Worm (Caenorhabditis elegans) whole organism, dauer: Measurements from ENCODE around the gene sup-26.

ENCODE experiments used
- unc-62 ChIP-seq: sonication (generic microtip); optimal IDR thresholded peaks from 2 replicates; lab custom pipeline; 2017; ENCODE audit warnings: missing biosample characterization, missing genetic modification reagents, missing genetic modification characterization

Gene sup-26

DNA sequence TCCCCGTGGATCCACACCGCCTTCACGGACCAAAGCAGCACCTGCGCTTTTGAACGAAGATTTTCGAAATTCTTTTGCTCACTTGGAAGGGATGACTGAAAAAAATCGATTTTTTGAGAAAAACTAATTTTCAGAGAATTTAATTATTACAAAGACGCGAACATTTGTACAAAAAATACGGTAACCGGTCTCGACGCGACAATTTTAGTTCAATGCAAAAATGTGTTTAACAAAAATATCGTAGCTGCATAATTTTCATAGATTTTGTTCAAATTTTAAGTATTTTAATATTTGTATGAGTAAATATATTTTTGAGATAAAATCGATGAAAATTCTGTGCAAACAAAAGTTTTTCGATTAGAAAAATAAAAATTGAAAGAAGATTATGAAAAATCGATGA is 17.0 kb downstream of the sup-26 start, which contains the start of gene T08A11.1:
Gene T08A11.1, minus strand, starts transcription at position 101 of the 400 bp plus-strand sequence.
- no peak for TF ChIP-seq unc-62 (GFP tag; lab: Kevin White, UChicago)

DNA sequence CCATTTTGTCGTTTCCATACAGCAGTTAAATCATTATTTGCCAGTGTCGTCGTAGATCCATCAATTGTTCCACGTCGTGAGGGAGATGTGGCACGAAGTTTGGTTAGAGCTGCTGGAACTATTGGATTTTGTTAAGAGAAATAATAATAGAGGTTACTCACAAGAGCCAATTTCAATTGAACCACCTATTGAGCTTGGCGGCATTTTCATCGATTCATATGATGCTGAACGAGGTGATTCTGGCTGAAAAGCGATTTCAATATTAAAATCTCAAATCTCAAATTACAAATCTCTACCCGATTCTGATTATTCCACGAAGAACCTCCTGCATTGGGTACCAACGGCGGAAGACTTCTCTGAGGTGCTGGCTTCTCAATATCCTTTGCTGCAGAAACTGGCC is 22.1 kb downstream of the sup-26 start:
- TF ChIP-seq unc-62 (GFP tag; lab: Kevin White, UChicago), result no peak

DNA sequence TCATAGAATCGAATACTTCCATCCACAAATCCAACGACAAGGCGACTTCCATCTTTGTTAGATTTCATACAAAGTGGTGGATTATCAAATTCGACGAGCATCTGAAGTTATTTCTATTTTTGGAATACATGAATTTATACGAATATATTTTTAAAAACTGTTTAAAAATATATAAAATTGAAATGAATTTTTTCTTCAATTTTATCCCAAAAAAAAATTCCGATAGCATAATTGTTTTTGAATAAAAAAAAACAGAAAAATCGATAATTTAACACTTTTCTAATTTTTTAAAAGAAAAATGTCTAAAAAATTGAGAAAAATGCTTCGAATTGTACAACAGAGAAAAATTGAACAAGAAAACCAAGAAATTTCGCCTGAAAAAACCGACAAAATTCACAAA is 32.5 kb downstream of the sup-26 start, which contains the start of gene Y44F5A.1:
Gene Y44F5A.1, minus strand, starts transcription at position 101 of the 400 bp plus-strand sequence.
- TF ChIP-seq unc-62 (GFP tag; lab: Kevin White, UChicago), result no peak

DNA sequence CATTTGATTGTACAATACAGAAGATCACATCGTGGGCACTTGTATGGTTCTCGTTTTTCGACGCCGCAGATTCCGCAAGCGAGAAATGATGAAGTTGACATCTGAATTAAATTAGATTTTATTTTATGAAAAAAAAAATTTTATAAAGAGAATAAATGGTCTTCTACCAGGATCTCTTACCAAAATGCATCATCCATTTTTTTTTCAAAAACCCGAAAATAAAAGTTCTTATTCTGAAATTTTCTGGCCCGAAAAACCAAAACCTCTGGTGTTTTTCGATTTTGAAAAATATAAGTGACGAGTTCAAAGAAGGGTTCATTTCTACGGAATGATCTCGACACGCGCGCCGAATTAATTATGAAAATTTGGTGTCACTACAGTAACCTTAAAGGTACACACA is 35.7 kb downstream of the sup-26 start, which contains the start of gene zhit-2:
Gene zhit-2, minus strand, starts transcription at position 101 of the 400 bp plus-strand sequence.
- no peak for TF ChIP-seq unc-62 (GFP tag; lab: Kevin White, UChicago)

DNA sequence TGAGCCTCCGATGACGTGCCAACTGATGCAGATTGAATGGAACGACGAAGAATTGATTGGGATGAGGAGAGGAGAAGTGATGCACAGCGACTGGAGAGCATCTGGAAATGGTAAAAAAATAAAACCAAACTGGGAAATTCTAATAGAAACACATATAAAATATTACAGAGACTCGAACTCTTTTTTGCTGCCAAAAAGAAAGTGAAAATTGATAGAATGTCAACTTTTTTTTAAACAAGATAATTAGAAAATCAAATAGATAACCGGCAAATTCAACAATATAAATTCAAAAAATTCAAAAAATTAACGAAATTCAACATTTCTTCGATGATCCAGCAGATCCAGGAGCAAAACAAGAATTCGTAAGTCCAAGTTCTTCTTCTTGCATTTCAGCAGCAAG is 36.6 kb downstream of the sup-26 start, which contains the start of gene mrpl-21:
Gene mrpl-21, minus strand, starts transcription at position 101 of the 400 bp plus-strand sequence.
- TF ChIP-seq unc-62 (GFP tag; lab: Kevin White, UChicago), result no peak

DNA sequence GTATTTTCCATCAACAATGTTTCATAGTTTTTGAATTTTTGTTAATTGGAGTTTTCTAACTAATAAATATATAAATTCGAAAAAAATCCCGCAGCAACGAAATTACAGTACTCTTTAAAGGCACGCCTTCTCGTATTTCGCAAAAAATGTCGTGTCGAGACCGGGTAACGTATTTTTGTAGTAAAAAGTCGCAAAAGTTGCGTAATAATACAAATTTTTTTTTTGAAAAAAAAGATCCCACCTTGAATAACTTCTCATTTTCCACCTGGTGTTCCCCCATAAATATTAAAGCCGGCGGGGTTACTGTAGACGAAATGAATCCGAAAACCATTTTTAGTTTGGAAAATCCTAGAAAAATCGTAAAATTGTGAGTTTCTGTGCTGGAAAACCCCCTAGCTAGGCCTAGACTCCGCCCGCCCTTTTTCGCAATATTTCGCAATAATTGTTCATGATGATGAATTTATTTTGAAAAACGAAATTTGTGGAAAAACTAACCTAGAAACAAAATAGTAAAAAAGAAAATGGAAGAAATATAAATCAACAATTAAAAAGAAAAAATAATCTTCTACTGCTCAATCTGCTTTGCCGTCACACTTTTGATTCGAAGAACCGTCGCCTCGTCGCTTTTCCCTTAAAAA is 37.7 kb downstream of the sup-26 start, which contains the start of gene F43C1.7:
Gene F43C1.7, minus strand, starts transcription at position 351 of the 638 bp plus-strand sequence.
- no peak for TF ChIP-seq unc-62 (GFP tag; lab: Kevin White, UChicago)

DNA sequence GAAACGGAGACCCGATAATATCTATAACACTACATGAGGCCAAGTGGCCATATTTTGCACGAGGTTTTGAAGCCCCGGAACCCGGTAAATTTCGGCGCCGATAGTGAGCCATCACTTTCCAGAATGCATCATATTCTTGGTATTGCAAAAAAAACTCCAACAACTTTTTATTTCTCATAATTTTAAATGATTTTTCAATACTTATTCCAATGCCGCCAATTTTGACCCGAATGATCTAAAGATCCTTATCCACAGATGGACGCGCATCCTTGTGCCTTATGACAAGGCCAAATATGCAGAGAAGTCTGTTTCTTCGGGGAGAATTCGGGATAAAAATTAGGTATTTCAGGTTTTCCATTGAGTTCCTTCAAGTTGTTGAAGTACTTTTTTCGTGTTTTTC is 38.8 kb downstream of the sup-26 start:
- no peak for TF ChIP-seq unc-62 (GFP tag; lab: Kevin White, UChicago)

DNA sequence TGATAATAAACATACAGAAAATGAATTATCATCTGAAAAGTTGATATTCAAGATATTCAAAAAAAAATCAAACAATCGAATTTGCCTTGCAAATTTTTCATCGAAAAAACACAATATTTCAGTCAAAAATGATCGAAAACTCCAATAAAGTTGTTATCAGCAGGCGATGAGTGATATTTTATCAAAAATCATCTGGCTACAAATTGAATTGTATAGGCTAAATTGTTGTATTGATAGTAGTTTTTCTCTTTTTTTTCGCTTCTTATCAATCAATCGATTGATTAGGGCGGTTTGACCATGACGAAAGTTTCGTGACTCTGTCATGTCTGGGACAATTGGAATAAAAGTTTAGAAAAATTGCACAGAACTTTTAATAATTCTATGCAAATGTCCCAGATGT is 39.9 kb downstream of the sup-26 start:
- TF ChIP-seq unc-62 (GFP tag; lab: Kevin White, UChicago), result no peak

DNA sequence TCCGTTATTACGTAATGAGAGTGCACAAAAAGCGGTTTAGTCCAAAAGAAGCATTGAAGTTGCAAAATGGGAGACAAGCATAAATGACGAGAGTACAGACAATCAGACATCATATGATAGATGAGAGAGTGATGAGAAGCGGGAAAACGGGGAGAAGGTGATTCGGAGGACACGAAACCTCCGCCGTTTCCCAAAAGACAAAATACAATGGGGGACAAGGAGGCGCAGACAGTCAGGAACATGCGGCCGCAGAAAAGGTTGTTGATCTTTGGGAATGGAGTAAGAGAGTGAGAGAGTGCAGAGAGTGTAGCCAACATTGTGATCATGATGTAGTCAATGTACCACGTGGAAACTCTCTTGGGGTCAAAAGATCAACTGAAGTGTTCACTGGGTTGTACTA is 42.4 kb downstream of the sup-26 start:
- no peak for TF ChIP-seq unc-62 (GFP tag; lab: Kevin White, UChicago)

DNA sequence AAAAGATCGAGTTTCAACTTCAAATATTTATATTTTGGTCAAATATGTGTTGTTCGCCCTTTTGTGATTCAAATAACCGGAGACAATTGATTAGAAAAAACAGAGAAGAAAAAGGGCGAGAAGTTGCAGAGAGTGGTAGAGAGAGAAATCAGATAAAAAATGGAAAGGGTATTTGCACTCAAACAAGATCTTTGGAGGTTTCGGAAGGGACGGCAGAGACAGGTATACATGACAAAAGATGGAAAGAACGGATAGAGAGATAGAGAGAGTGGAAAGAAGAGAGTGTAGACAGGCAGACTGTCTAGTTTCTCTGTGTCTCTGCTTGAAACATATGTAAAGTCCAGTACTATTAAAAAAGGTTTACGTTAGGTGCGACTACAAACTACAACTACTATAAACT is 43.8 kb downstream of the sup-26 start:
- no peak for TF ChIP-seq unc-62 (GFP tag; lab: Kevin White, UChicago)

DNA sequence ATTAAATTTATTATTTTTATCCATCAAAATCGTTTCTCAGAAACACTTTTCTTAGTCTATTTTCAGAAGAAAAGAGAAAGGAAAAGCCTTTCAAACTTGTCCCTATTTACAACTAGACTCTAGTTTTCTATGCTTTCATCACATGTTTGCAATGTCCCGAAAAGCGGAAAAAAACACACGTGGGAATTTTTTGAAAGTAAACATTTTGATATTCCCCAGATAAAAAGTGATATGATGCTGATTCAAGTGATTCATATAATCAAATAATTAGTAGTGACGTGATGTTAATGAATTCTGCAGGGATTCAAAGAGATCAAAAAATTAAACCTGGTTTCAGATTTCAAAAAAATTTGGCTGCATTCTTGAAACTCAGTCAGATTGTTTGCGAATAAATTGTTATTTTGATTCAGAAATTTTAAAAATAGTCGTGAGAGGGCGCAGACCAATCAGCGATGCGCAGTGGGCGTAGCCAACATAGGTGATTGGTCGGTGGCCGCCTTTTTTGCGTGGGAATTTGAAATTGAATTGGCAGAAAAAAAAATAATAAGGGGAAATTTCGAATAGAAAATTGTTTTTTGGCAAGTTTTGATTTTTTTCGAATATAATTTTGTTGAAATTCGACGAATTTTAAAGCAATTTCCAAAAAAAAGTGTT is 45.3 kb downstream of the sup-26 start:
- no peak for TF ChIP-seq unc-62 (GFP tag; lab: Kevin White, UChicago)

DNA sequence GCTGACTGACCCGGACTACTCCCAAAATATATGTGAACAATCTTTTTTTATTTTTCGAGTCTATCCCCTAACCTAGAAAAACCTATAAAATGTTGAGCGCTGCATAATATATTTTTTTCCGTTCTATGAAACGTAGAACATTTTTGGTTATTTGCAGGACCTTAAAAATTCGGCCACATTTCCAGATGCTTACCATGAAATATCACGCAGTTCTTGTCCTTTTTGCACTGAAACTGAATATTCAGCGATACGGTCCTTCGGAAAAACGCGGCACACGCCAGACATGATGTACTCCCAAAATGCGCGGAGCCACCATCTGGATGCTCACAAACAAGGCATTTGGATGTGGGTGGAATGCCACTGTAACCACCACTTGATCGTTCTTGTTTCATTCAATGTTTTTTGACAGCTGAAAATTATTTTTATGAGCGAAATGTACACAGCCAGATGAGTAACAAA is 47.2 kb downstream of the sup-26 start, which contains the start of gene nhr-20:
Gene nhr-20, minus strand, starts transcription at position 409 of the 459 bp plus-strand sequence.
- no peak for TF ChIP-seq unc-62 (GFP tag; lab: Kevin White, UChicago)

DNA sequence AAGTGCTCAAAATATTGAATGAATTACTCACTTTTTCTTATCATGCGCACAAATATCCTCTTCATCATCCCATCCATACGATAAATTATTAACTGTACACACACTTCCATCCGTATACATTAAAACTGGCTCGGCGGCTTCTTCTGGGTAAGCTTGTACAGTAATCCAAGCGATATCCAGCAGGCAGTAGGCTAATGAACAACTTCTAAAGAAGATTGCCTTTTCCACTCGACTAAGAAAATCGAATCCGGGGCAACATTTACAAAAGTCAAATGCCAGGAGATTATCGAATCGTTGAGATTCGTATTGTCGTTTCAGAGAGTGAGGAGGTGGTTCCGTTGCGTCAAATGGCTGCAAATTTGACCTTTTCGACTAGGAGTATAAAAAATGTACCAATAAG is 48.7 kb downstream of the sup-26 start:
- TF ChIP-seq unc-62 (GFP tag; lab: Kevin White, UChicago), result no peak

DNA sequence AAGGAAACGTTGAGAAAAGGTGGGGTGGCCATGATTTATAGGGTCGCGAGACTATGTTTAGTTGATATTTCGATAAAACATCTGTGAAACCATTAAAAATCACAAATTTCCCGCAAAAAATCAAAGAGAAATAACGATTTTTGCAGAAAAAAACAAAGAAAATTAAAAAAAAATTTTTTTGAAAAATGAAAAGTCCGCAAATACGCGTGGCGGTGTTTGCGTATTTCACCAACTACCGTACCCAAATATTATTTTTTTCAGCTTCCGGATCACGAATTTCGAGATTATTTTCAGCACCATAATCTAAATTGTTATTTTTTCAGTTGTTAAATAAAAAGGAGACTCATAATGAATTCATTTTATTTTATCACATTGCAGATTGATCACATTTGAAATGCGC is 49.9 kb downstream of the sup-26 start:
- TF ChIP-seq unc-62 (GFP tag; lab: Kevin White, UChicago), result no peak

DNA sequence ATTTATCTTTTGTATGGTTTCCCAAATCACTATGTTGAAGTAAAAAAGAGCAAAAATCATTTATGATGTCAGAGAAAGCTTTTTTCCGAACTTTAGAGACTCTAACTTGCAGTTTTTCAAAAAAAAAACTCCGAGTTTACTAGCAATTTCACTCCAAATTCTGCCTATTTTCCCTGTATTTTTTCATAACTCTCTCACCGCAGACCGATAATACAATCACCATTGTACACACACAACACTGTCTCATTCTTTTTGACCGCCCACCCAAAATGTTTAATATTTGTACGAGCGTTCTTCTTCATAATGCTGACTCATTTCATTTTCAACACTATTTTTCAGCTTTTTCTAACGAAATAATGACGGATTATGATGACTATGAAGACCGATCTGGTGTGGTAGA is 51.2 kb downstream of the sup-26 start, which contains the start of gene F43C1.5:
Gene F43C1.5, plus strand, starts transcription at position 301 of the 400 bp plus-strand sequence.
- no peak for TF ChIP-seq unc-62 (GFP tag; lab: Kevin White, UChicago)

DNA sequence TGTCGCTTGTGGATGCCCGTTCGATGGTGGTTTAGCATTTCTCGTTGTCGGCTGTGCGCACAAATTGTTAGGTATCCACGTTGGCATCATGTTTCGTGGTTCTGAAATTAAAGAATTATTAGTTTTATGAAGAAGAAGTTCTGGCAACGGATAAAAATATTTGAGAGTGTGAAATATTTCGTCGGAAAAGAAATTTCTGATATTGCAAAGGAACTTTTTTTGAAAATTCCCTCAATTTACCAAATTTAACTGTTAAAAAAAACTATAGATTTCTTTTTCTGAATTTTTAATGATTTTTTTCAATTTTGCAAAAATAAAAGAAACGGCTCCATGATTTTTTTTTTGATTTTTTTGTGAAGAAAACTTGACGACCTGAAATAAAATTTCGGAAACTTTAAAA is 52.0 kb downstream of the sup-26 start, which contains the start of gene mpk-1:
Gene mpk-1, minus strand, starts transcription at position 101 of the 400 bp plus-strand sequence.
- TF ChIP-seq unc-62 (GFP tag; lab: Kevin White, UChicago), result no peak
